Worm (Caenorhabditis elegans): Measurements from ENCODE around the gene lron-5.

DNA sequence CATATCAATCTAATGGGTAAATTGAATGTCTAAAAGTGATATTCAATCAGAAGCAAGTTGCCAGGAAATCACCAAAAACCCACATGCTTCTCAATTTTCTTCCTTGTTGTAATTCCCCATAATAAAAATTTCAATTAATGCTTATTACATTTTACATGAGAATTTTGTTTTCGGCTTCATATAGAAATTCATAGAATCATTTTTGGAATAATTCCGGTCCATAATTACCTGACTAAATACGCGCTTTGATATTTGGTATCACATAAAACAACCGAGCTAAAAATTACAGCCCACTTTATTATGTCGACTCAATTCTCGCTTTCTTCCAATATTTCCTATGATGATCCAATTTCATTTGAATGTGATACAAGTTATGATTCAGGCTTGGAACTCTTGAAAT is 49.1 kb downstream of the lron-5 start, which contains the start of gene srg-13:
- TF ChIP-seq him-1 (tag; optimal IDR thresholded peaks at IDR 0.05) = no peak
- TF ChIP-seq dao-5 (tag; optimal IDR thresholded peaks at IDR 0.05) = no peak
- no peak for TF ChIP-seq W03F9.2 (tag; optimal IDR thresholded peaks at IDR 0.05)

Data from whole organism, L4/young adult.